Worm (Caenorhabditis elegans): ENCODE measurements around the gene nhr-51.

Gene nhr-51

ce11 chrV:15698099-15698498, 24.3 kb downstream of the nhr-51 start, which contains the start of gene srx-29:
srx-29 (minus strand) TSS chrV:15698199.
- TF ChIP-seq aha-1 (tag; optimal IDR thresholded peaks at IDR 0.05) = no peak
- TF ChIP-seq sup-37 (GFP tag; optimal IDR thresholded peaks at IDR 0.05) = no peak
- no peak for TF ChIP-seq nhr-237 (tag; optimal IDR thresholded peaks at IDR 0.05)
- TF ChIP-seq snu-23 (GFP tag; optimal IDR thresholded peaks at IDR 0.05) = no peak
- TF ChIP-seq C34B4.2 (tag; optimal IDR thresholded peaks at IDR 0.05) = no peak
- no peak for TF ChIP-seq lin-14 (GFP tag; optimal IDR thresholded peaks at IDR 0.05)
- no peak for TF ChIP-seq skn-1 (tag; optimal IDR thresholded peaks at IDR 0.05)
- no peak for TF ChIP-seq nhr-19 (GFP tag; conservative IDR thresholded peaks at IDR 0.05)
- TF ChIP-seq sptf-1 (tag; optimal IDR thresholded peaks at IDR 0.05) = no peak

ce11 chrV:15699799-15700198, 26.0 kb downstream of the nhr-51 start, which contains the start of gene nhr-199:
nhr-199 (minus strand) TSS chrV:15699899.
- TF ChIP-seq egl-13 (tag; optimal IDR thresholded peaks at IDR 0.05) = no peak
- TF ChIP-seq sup-37 (GFP tag; optimal IDR thresholded peaks at IDR 0.05) = no peak
- TF ChIP-seq nhr-237 (tag; optimal IDR thresholded peaks at IDR 0.05) = no peak
- TF ChIP-seq nhr-12 (tag; optimal IDR thresholded peaks at IDR 0.05) = no peak
- no peak for TF ChIP-seq nhr-76 (tag; optimal IDR thresholded peaks at IDR 0.05)
- no peak for TF ChIP-seq snu-23 (GFP tag; optimal IDR thresholded peaks at IDR 0.05)
- TF ChIP-seq pqm-1 (tag; optimal IDR thresholded peaks at IDR 0.05) = no peak
- TF ChIP-seq rnt-1 (tag; optimal IDR thresholded peaks at IDR 0.05) = no peak
- TF ChIP-seq Y116A8C.19 (tag; optimal IDR thresholded peaks at IDR 0.05; ENCODE audit: borderline replicate concordance) = no peak
- no peak for TF ChIP-seq F16B12.6 (tag; optimal IDR thresholded peaks at IDR 0.05)
- no peak for TF ChIP-seq isw-1 (GFP tag; IDR thresholded peaks at IDR 0.05)
- no peak for TF ChIP-seq vab-15 (tag; optimal IDR thresholded peaks at IDR 0.05)

- TF ChIP-seq unc-62 (GFP tag; optimal IDR thresholded peaks at IDR 0.05) (no peak), dpl-1 (GFP tag; optimal IDR thresholded peaks at IDR 0.05) (no peak), efl-1 (optimal IDR thresholded peaks at IDR 0.05) (no peak), efl-1 (GFP tag; optimal IDR thresholded peaks at IDR 0.05 in 1 of 2) (peak in 1 of 2 experiments; percentile 30)
These were observed 28.5 kb downstream of the nhr-51 start, which contains the start of gene nhr-53 for ce11 chrV:15702263-15702662. nhr-53 (minus strand) TSS chrV:15702363.

- TF ChIP-seq nhr-85 (tag) (peak; percentile 29), blmp-1 (tag; optimal IDR thresholded peaks at IDR 0.05) (peak; percentile 5), egl-13 (tag; optimal IDR thresholded peaks at IDR 0.05) (no peak), elt-3 (tag; optimal IDR thresholded peaks at IDR 0.05) (peak in 1 of 6 experiments; percentile 51)
These were observed 30.9 kb downstream of the nhr-51 start, which contains the start of gene twk-34 for ce11 chrV:15704745-15705144. twk-34 (plus strand) TSS chrV:15704960.

- TF ChIP-seq nhr-20 (tag; optimal IDR thresholded peaks at IDR 0.05) = peak; percentile 74
- peak; percentile 11 for TF ChIP-seq nhr-90 (tag; optimal IDR thresholded peaks at IDR 0.05; ENCODE audit: poor library complexity)
- TF ChIP-seq blmp-1 (tag; optimal IDR thresholded peaks at IDR 0.05) = peak; percentile 57
- peak; percentile 54 for TF ChIP-seq pag-3 (tag; optimal IDR thresholded peaks at IDR 0.05; ENCODE audit: borderline replicate concordance, insufficient read depth)
- peak in 1 of 2 experiments; percentile 46 for TF ChIP-seq lsy-2 (tag; optimal IDR thresholded peaks at IDR 0.05)
- TF ChIP-seq mdl-1 (tag; optimal IDR thresholded peaks at IDR 0.05) = no peak
- TF ChIP-seq elt-3 (tag; optimal IDR thresholded peaks at IDR 0.05) = peak in 5 of 6 experiments; percentile 32 to 98 (median 74)
- TF ChIP-seq unc-30 (tag; optimal IDR thresholded peaks at IDR 0.05) = no peak
- peak; percentile 52 for TF ChIP-seq nhr-71 (tag; optimal IDR thresholded peaks at IDR 0.05)
- no peak for TF ChIP-seq nhr-28 (tag; optimal IDR thresholded peaks at IDR 0.05)
- TF ChIP-seq efl-1 (optimal IDR thresholded peaks at IDR 0.05) = no peak
- peak in 1 of 2 experiments; percentile 21 for TF ChIP-seq efl-1 (GFP tag; optimal IDR thresholded peaks at IDR 0.05 in 1 of 2)
- peak; percentile 38 for TF ChIP-seq nhr-19 (GFP tag; conservative IDR thresholded peaks at IDR 0.05)
- no peak for TF ChIP-seq fkh-4 (tag; optimal IDR thresholded peaks at IDR 0.05; ENCODE audit: borderline replicate concordance)
- no peak for TF ChIP-seq unc-86 (tag; optimal IDR thresholded peaks at IDR 0.05)
- TF ChIP-seq ces-1 (GFP tag; optimal IDR thresholded peaks at IDR 0.05) = no peak
- TF ChIP-seq dsc-1 (tag; optimal IDR thresholded peaks at IDR 0.05) = no peak
- TF ChIP-seq swsn-7 (tag; optimal IDR thresholded peaks at IDR 0.05) = no peak
- no peak for TF ChIP-seq rnt-1 (tag; optimal IDR thresholded peaks at IDR 0.05)
- TF ChIP-seq nhr-85 (tag) = peak; percentile 90
- peak; percentile 71 for TF ChIP-seq lin-14 (GFP tag; optimal IDR thresholded peaks at IDR 0.05)
These were observed 34.2 kb downstream of the nhr-51 start for ce11 chrV:15707982-15708381.

All from whole organism, L1 larva.